Fruit fly (Drosophila melanogaster): Measurements from ENCODE around the gene CG34266.

Gene CG34266

DNA sequence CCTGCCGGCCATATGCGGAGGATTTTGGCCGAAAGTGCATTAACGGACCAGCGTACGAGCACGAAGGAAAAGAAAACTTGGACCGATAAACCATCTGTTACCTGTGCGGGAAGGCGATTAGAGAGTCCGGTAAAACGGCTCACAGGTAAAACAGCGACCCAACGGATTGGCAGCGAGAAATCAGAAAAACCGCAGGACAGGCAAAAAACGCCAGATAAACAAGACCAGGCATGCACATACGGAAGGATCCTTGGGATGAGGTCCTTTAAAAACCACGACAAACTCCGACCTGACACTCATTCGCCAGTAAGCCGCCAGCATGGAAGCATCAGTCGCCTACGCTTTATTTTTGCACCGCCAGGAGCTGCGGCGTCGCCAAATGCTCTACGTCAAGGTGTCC, at the start of gene CG34266:
Gene CG34266 (plus strand): TSS at position 301 of the 400 bp plus-strand sequence.
- TF ChIP-seq noc (tag; optimal IDR thresholded peaks at IDR 0.05): no peak

DNA sequence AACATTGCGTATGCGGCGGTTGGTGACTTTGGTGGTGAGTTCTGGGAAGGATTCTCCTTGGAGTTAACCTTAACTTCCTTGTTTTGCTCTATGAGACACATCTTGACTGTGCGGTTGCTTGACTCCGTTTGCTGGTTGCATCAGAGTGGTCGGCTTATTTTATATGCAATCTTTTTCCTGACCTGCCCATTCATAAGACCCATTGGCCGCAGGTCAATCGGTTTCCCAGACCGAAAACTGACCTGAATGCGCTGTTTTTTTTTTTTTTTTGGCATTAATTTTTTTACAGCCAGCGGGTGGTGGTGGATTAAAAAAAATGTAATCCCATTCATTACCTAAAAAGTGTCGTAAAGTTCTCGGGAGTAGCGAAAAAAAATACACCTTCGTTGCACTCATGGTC, 42.9 kb upstream of the CG34266 start, which contains the start of gene CG13716:
Gene CG13716 (minus strand): TSS at position 101 of the 400 bp plus-strand sequence.
- no peak for TF ChIP-seq noc (tag; optimal IDR thresholded peaks at IDR 0.05)

DNA sequence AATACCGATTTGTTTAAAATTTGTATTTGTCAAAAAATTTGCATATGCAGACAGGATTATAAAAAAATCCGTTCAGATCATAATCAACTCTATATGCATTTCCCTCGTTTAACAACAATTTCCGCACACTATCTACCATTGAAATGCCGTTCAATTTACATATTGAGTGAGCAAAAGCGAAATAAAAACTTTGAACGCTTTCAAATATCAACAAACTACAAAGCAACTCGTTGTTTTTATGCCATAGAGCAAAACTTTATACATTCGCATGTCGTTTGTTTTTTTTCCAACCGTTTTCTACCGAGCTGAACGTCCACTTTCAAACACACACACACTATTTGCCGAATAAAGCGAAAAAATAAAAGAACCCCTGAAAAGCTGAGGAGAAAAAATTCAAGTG, 29.7 kb upstream of the CG34266 start, which contains the start of gene TTLL1B:
Gene TTLL1B (plus strand): TSS at position 301 of the 400 bp plus-strand sequence.
- TF ChIP-seq noc (tag; optimal IDR thresholded peaks at IDR 0.05): no peak

DNA sequence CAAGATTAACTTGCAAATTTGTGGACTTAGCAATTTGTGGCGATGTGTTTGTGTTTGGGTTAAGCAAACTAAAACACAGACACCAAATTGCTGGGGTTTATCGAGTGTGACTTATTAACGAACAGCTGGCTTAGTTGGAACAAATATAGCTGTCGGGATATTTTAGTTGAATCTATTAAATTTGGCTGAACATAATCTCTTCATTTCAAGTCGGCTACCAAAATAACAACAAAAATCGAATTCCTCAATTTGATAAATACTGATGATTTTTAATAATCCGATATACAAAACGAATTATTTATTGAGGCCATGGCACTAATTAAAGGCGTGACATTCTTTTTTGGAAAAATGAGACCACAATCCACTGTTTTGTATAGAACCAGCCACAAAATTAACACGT, 10.3 kb upstream of the CG34266 start, which contains the start of gene CG32236:
Gene CG32236 (minus strand): TSS at position 101 of the 400 bp plus-strand sequence.
- TF ChIP-seq noc (tag; optimal IDR thresholded peaks at IDR 0.05): no peak

DNA sequence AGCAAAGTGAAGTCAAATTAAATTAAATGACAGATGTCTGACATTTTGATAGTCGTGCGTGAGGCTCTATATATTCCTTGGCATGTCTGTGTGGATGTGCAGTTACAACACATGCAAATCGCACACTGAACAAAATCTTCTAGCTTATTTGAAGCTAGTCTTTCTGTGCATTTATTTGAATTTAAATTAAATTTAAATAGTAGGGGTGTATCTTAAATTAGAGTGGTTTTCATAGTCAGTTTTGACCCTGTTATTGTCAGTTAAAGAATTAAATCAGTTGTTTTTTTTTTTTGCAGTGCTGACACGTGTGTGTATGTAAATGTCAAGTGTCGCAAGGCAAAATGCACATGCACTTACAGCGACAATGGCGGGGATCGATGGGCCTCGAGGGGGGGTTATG, 1.4 kb downstream of the CG34266 start:
- no peak for TF ChIP-seq noc (tag; optimal IDR thresholded peaks at IDR 0.05)

DNA sequence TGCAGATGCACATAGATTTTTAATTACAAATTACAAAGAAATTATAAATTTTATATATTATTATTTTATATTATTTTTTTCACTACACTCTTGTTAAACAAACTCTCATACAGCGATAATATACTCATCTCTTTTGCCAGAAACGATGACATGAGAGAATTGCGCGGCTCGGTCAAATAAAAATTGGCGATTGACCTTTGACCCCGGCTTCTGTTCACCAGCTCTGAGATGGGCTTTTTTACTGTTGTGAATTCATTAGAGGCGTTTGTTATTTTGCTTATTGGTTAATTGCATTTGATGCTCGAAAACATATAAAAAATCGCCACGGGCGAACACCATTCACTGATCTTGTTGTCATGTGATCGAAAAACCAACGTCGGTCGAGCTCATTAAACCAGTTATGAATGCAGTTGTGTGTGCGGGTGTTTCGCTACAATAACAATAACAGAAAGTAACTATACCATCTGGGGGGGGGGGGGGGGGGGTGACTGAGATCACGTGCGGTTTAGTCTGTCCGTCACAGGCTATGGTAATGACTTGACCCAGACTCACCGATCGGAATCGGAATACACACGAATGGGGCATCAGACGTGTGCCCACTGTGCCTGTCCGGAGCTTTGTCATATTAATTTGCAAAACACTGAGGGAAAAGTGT, 7.1 kb downstream of the CG34266 start:
- no peak for TF ChIP-seq noc (tag; optimal IDR thresholded peaks at IDR 0.05)

DNA sequence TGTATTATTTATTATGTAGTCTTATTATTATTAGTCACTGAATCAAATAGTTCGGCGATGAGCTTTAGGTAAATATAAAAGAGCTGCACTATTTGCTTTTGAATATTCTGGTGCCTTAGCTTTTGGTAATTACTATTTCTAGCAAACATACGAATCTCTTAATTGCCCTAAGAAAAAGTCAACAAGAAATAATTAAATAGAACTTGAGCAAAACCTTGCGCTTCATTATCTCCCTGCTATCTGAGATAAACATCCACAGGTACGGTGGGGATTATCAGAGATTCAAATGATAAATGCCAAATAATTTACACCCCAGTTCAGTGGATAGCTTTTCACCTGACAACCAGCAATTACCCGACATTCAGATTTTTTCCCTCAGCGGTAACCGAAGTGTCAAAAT, 8.4 kb downstream of the CG34266 start:
- no peak for TF ChIP-seq noc (tag; optimal IDR thresholded peaks at IDR 0.05)

DNA sequence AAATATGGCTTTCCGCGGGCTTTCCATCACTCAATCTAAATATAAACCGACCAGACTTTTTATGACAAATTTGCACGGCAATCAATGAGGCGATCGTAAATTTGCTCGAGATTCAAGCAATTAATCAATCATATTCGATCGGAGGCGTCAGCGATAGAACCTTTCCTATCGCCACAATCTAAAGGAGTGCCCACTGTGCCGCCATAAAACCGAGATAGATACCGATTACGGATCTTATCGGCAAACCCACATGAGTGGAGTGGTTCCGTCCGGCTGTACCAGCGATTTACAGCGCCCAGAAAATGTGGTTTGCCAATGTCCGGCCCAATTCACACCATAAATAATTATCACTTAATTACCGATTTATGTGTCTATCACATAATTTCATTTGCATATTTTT, 9.0 kb downstream of the CG34266 start:
- no peak for TF ChIP-seq noc (tag; optimal IDR thresholded peaks at IDR 0.05)

DNA sequence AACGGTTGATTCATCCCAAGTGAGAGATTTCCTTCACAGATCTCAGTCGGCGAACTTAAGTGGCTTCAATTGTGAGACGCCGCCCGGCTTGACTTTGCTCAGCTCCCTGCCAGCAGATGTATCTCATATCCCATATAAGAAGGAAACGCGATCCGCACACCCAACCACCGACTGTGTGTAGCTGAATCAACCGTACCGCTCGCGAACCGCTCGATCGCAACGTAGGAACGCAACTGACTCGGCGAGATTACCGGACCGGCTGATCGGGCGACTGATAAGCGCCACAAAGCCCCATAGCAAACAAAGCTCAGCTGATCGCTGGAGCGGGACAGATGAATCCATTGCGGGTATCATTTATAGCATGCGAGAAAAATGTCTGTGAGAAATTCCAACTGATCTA, 9.5 kb downstream of the CG34266 start, which contains the start of gene axo:
Gene axo (minus strand): TSS at position 185 of the 400 bp plus-strand sequence.
- no peak for TF ChIP-seq noc (tag; optimal IDR thresholded peaks at IDR 0.05)

DNA sequence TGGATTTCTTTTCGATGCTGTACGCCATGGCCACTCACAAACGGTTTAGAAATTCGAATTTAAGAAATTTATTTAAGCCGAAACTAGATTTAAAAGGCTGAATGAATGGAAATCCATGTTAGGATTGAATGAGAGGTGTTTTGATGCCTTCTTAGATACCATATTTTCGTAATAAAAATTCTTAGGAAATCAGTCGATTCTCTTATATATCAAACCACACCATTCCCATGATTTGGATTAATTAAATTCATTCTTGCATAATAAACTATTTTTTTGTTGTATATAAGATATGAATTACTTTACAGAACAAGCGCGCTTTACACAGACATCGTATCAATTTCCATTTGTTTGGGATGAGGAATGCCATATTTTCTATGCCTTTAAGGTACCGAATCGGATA, 11.0 kb downstream of the CG34266 start, which contains the start of gene CG7514:
Gene CG7514 (minus strand): TSS at position 101 of the 400 bp plus-strand sequence.
- TF ChIP-seq noc (tag; optimal IDR thresholded peaks at IDR 0.05): no peak

DNA sequence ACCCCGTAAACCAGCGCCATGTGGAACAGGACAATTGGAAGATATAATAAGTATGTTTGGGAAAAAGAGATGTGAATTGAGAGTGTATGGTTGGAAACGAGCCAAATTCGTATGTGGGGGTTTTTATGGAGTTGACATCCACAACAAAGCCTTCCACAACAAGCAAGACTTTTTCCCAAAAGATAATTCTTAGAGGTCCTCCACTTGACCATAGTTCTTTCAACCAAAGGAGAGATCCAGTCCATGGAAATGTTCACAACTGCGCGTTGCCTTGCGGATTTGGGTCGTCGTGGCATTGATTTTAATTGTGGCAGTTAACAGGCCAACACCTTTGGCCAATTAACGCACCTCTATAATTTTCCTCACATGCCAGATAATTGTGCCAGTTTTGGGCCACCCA, 12.3 kb downstream of the CG34266 start, which contains the start of gene CG18418:
Gene CG18418 (minus strand): TSS at position 101 of the 400 bp plus-strand sequence.
- TF ChIP-seq noc (tag; optimal IDR thresholded peaks at IDR 0.05): no peak

DNA sequence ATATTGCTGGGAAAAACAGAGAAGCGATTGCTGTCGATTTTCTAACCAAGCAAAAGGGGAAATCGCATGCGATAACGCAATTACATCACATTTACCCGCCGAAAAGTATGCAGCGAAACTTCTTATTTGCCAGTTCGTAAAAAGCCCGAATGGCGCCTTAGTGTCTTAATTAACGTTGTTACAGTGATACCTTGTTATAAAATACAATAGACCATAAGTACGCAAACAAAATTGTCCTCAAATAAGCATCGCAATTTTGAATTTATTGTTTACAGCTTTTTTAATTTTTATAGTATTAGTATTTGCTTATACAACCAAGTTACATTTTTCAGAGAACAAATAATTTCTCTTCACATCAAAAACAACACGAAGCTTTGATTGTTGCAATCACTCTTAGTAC, 13.1 kb downstream of the CG34266 start:
- no peak for TF ChIP-seq noc (tag; optimal IDR thresholded peaks at IDR 0.05)

DNA sequence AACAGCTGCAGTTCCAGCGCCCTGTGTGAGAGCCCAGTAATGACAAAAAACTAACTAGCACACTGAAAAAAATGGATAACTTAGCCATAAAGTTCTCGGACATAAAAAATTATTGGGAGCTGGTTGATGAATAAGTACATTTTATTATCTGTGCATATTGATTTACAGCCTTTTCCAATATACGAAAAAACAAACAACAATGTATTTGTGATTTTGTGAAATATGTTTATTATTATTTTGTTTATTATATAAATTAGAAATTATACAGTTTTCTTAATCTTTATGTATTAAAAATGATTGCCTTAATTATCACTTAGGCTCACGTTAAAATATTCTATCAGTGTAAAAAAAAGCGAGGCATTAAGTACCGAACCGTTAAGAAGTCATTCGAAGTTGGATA, 14.1 kb downstream of the CG34266 start:
- TF ChIP-seq noc (tag; optimal IDR thresholded peaks at IDR 0.05): no peak

DNA sequence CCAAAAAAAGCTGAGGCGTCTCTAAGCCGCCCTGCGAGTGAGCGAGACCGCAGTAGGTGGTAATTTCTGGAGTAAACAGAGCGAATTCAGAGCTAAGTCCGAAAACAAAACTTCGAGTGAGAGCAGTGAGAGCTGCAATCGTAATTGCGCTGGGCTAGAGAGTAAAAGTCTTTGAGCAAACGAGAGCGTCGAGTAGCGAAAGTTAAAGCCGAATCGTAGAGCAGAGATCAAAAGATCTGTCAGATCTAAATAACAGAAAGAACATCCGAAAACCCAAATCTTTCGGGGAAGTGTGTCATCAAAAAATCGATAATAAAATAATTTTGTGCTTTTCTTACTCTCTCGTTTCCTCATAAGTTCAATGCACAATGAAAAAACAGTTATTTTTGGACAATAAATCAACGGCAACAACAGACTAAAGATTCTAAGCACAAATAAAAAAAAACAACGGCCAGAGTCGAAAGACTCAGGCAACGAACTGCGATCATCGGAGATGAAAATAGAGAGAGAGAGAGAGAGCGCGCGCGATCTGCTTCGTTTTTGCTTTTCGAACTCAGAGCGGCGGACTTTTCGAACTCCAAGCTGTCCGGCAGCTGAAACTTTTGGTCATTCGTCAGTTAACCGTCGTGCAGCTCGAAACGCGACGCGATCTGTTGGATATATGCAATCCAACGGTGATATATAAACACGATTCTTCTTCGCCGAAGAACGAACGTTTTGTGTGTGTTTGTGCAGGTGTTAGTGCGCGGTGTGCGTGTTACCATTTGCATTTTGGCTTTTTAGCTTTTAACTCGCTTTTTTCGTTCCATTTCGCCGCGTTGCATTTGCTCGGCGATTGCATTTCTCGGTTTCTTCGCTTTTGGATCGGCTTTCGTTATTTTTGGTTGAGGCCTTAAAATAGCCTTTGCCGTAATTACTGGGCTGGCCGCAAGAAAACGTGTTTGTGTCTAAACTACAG, 14.8 kb downstream of the CG34266 start, which contains the start of gene RhoGEF64C:
Gene RhoGEF64C (plus strand): TSS at position 607 of the 958 bp plus-strand sequence.
- TF ChIP-seq noc (tag; optimal IDR thresholded peaks at IDR 0.05): no peak

DNA sequence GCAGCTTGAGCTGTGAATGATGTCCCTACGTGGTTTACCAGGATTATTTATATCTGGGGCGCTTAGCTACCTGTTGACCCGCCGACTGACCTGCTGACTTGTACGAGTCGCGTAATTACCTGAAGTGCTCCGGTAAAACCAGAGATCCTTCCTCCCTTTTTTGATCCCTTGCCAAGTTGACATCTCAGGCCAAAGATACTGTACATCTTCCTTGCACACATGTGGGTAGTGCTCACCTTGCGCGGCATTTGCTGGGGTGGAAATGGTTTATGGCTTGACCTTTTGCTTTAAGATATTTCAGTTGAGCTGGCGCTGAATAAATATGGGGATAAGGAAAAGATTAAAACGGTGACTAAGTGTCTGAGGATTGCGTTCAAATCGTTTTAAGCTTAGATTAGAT, 17.2 kb downstream of the CG34266 start, which contains the start of gene CG15876:
Gene CG15876 (minus strand): TSS at position 23 of the 400 bp plus-strand sequence.
- TF ChIP-seq noc (tag; optimal IDR thresholded peaks at IDR 0.05): no peak

DNA sequence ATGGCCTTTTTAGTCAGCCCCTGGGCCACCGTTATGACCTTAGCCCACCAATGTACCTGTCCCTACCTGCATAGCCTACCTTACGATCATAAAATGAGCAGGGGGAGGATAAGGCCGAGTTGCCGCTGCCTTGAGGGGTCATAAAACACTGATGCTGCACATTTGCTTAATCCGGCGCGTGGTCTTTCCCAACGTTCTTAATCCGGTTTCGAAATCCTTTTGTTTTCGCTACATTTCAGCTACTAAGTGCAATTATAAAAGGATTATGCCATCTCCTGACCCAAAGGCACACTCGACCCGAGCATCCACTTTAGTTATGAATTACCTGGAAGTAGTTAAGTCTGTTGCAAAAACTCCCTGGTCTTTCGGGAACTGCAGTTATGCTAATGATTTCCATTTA, 18.7 kb downstream of the CG34266 start:
- no peak for TF ChIP-seq noc (tag; optimal IDR thresholded peaks at IDR 0.05)

All from whole organism, larva.